Worm (Caenorhabditis elegans): ENCODE results near the gene T22H9.1.

The T22H9.1 gene

DNA sequence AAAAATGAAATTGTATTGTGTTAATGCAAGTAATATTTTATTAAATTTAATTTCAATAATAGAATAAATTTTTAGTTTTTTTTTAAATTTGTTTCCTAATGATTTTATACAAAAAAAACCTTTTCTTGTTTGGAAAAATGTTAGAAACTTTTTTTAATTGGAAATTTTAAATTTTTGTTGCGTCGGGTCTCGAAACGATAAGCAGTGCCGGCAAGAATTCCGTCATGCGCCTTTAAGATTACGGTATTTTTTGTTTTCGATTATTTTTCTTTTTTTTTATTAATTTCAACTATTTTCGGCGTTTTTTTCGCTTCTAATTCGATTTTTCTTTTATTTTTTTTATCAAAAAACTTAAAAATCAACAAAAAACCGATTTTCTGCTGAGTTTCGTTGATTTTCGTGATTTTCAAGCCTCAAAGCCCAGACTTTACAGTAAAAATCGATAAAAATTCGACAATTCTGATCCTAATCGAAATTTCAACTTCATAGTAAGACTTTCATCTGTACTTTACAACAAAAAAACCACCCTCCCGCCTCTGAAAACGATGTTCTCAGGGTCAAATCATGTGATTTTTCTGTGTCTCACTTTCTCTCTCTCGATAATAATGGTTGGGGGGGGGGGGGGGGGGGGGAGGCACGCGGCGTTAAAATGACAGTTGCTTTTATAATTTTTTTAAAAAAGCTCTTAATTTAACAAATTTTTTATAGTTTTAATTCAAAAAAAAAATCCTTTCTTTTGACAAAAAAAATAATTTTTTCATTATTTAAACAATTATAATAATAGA lies 11.8 kb upstream of the T22H9.1 start:
- no peak for TF ChIP-seq duxl-1 (tag; optimal IDR thresholded peaks at IDR 0.05; ENCODE audit: poor library complexity)
- TF ChIP-seq hlh-11 (tag; optimal IDR thresholded peaks at IDR 0.05): peak; percentile 70
- no peak for TF ChIP-seq lin-39 (tag; optimal IDR thresholded peaks at IDR 0.05)
- no peak for TF ChIP-seq spr-3 (GFP tag; optimal IDR thresholded peaks at IDR 0.05)
- peak; percentile 5 for TF ChIP-seq hlh-30 (tag; optimal IDR thresholded peaks at IDR 0.05; ENCODE audit: insufficient read depth)
- TF ChIP-seq nhr-6 (tag; optimal IDR thresholded peaks at IDR 0.05): no peak
- no peak for TF ChIP-seq nhr-42 (GFP tag; IDR thresholded peaks at IDR 0.05)
- no peak for TF ChIP-seq unc-130 (GFP tag; optimal IDR thresholded peaks at IDR 0.05)
- TF ChIP-seq zip-11 (GFP tag; IDR thresholded peaks at IDR 0.05): no peak
- peak; percentile 17; the same call in 1 of the 2 replicates for TF ChIP-seq dmd-6 (GFP tag; IDR thresholded peaks at IDR 0.05)
- no peak for TF ChIP-seq ceh-20 (GFP tag; IDR thresholded peaks at IDR 0.05)
- no peak for TF ChIP-seq F26F4.8 (GFP tag; conservative IDR thresholded peaks at IDR 0.05)

ce11 chrV:349054-349453 lies 10.5 kb upstream of the T22H9.1 start, which contains the start of gene atg-9:
atg-9 (plus strand) TSS chrV:349385.
- TF ChIP-seq nhr-25 (tag; optimal IDR thresholded peaks at IDR 0.05; ENCODE audit: borderline replicate concordance, insufficient read depth): peak; percentile 53
- TF ChIP-seq nhr-76 (tag; optimal IDR thresholded peaks at IDR 0.05): no peak
- TF ChIP-seq duxl-1 (tag; optimal IDR thresholded peaks at IDR 0.05; ENCODE audit: poor library complexity): no peak
- no peak for TF ChIP-seq unc-130 (GFP tag; optimal IDR thresholded peaks at IDR 0.05)
- no peak for TF ChIP-seq nhr-111 (GFP tag; optimal IDR thresholded peaks at IDR 0.05)
- TF ChIP-seq rbr-2 (tag; optimal IDR thresholded peaks at IDR 0.05): peak; percentile 46
- TF ChIP-seq nhr-10 (tag; optimal IDR thresholded peaks at IDR 0.05): no peak
- TF ChIP-seq snpc-4 (tag; optimal IDR thresholded peaks at IDR 0.05): no peak
- peak; percentile 84 for TF ChIP-seq mep-1 (tag; optimal IDR thresholded peaks at IDR 0.05)
- no peak for TF ChIP-seq ZK546.5 (tag; optimal IDR thresholded peaks at IDR 0.05)
- TF ChIP-seq nhr-28 (tag; optimal IDR thresholded peaks at IDR 0.05): peak; percentile 71
- no peak for TF ChIP-seq nhr-11 (tag; optimal IDR thresholded peaks at IDR 0.05)
- TF ChIP-seq F44E2.7 (GFP tag; IDR thresholded peaks at IDR 0.05): no peak
- no peak for TF ChIP-seq F49E8.2 (tag; optimal IDR thresholded peaks at IDR 0.05; ENCODE audit: borderline replicate concordance)
- no peak for TF ChIP-seq F37D6.2 (tag; optimal IDR thresholded peaks at IDR 0.05)
- no peak for TF ChIP-seq egl-43 (GFP tag; IDR thresholded peaks at IDR 0.05)
- no peak for TF ChIP-seq nhr-237 (tag; optimal IDR thresholded peaks at IDR 0.05)
- TF ChIP-seq pha-4 (GFP tag; IDR thresholded peaks at IDR 0.05): peak; percentile 63; the same call in 1 of the 2 replicates
- TF ChIP-seq pha-4 (tag; optimal IDR thresholded peaks at IDR 0.05): no peak
- peak; percentile 28 for TF ChIP-seq nhr-102 (tag; optimal IDR thresholded peaks at IDR 0.05)
- TF ChIP-seq nhr-41 (GFP tag; IDR thresholded peaks at IDR 0.05): no peak
- no peak for TF ChIP-seq ztf-11 (tag; optimal IDR thresholded peaks at IDR 0.05)
- peak; percentile 55; the same call in 1 of the 2 replicates for TF ChIP-seq lim-7 (GFP tag; IDR thresholded peaks at IDR 0.05)
- TF ChIP-seq ceh-32 (tag; optimal IDR thresholded peaks at IDR 0.05; ENCODE audit: poor library complexity): no peak
- TF ChIP-seq dmd-6 (GFP tag; IDR thresholded peaks at IDR 0.05): peak; percentile 61
- 0 out of 2 replicates have a peak, but pooled peaks have one; percentile 23 for TF ChIP-seq php-3 (GFP tag; IDR thresholded peaks at IDR 0.05)
- peak; percentile 27; the same call in 1 of the 2 replicates for TF ChIP-seq set-16 (GFP tag; IDR thresholded peaks at IDR 0.05)
- no peak for TF ChIP-seq skn-1 (tag; optimal IDR thresholded peaks at IDR 0.05)
- TF ChIP-seq fkh-10 (GFP tag; optimal IDR thresholded peaks at IDR 0.05): no peak
- peak; percentile 83 for TF ChIP-seq mxl-3 (GFP tag; optimal IDR thresholded peaks at IDR 0.05)
- no peak for TF ChIP-seq jun-1 (tag; optimal IDR thresholded peaks at IDR 0.05)
- TF ChIP-seq zfp-2 (tag; optimal IDR thresholded peaks at IDR 0.05): no peak
- TF ChIP-seq daf-8 (GFP tag; IDR thresholded peaks at IDR 0.05): no peak
- TF ChIP-seq lsy-2 (tag; optimal IDR thresholded peaks at IDR 0.05): peak in 1 of 2 experiments; percentile 74
- TF ChIP-seq hlh-30 (tag; optimal IDR thresholded peaks at IDR 0.05; ENCODE audit: insufficient read depth): peak; percentile 99
- no peak for TF ChIP-seq tag-97 (GFP tag; IDR thresholded peaks at IDR 0.05)
- peak; percentile 77 for TF ChIP-seq hmg-1.1 (GFP tag; IDR thresholded peaks at IDR 0.05)
- no peak for TF ChIP-seq ceh-44 (GFP tag; IDR thresholded peaks at IDR 0.05)
- TF ChIP-seq T26A8.4 (GFP tag; IDR thresholded peaks at IDR 0.05): peak; percentile 46; the same call in 1 of the 2 replicates
- TF ChIP-seq mdl-1 (tag; optimal IDR thresholded peaks at IDR 0.05): peak; percentile 71 to 96

Data from whole organism, L4 larva.